Fruit fly (Drosophila melanogaster) whole organism, embryonic: ENCODE data around the gene CG7231.
A peak's percentile ranks its signal among the peaks of the same experiment; 100 is the strongest.

Source experiments
- ATbp ChIP-seq: fragments of 200-800 bp; sonication (Bioruptor generic); optimal IDR thresholded peaks from 2 replicates; lab custom pipeline; 2017; ENCODE audit warnings: missing biosample characterization, mild to moderate bottlenecking, missing genetic modification characterization, missing genetic modification reagents
- Atf3 ChIP-seq: fragments of 200-800 bp; sonication (Bioruptor generic); optimal IDR thresholded peaks from 3 replicates; lab custom pipeline; 2016; ENCODE audit warnings: missing biosample characterization, missing genetic modification characterization
- B-H2 ChIP-seq: fragments of 200-800 bp; sonication (Bioruptor generic); optimal IDR thresholded peaks from 2 replicates; lab custom pipeline; 2018; ENCODE audit warnings: missing biosample characterization, mild to moderate bottlenecking, missing genetic modification characterization
- Blimp-1 ChIP-seq: fragments of 200-800 bp; sonication (Bioruptor generic); optimal IDR thresholded peaks from 3 replicates; lab custom pipeline; 2018; ENCODE audit warnings: missing biosample characterization, missing genetic modification characterization, mild to moderate bottlenecking, moderate library complexity, missing genetic modification reagents
- CG11085 ChIP-seq: fragments of 200-800 bp; sonication (Bioruptor generic); IDR thresholded peaks from 2 replicates; pipeline ENCODE4 v1.3.6; 2022; ENCODE audit warnings: missing biosample characterization, missing genetic modification characterization
- CG1233 ChIP-seq: fragments of 200-800 bp; sonication (Bioruptor generic); optimal IDR thresholded peaks from 4 replicates; lab custom pipeline; 2018; ENCODE audit warnings: missing biosample characterization, mild to moderate bottlenecking, missing genetic modification characterization
- CG13123 ChIP-seq: fragments of 200-800 bp; sonication (Bioruptor generic); optimal IDR thresholded peaks from 2 replicates; lab custom pipeline; 2016; ENCODE audit warnings: missing biosample characterization, missing genetic modification characterization
- CG13424 ChIP-seq: fragments of 200-800 bp; sonication (Bioruptor generic); optimal IDR thresholded peaks from 2 replicates; lab custom pipeline; 2019; ENCODE audit warnings: missing biosample characterization, mild to moderate bottlenecking, missing genetic modification characterization, moderate library complexity
- CG13775 ChIP-seq: fragments of 200-800 bp; sonication (Bioruptor generic); optimal IDR thresholded peaks from 3 replicates; lab custom pipeline; 2017; ENCODE audit warnings: missing biosample characterization, mild to moderate bottlenecking, missing genetic modification characterization
- CG15011 ChIP-seq: fragments of 200-800 bp; sonication (Bioruptor generic); optimal IDR thresholded peaks from 3 replicates; lab custom pipeline; 2018; ENCODE audit warnings: missing biosample characterization, mild to moderate bottlenecking, missing genetic modification characterization
- CG15514 ChIP-seq: fragments of 200-800 bp; sonication (Bioruptor generic); optimal IDR thresholded peaks from 3 replicates; lab custom pipeline; 2017; ENCODE audit warnings: missing biosample characterization, missing genetic modification characterization, mild to moderate bottlenecking, moderate library complexity, missing genetic modification reagents
- CG16815 ChIP-seq: fragments of 200-800 bp; sonication (Bioruptor generic); optimal IDR thresholded peaks from 3 replicates; lab custom pipeline; 2017; ENCODE audit warnings: missing biosample characterization, mild to moderate bottlenecking, missing genetic modification characterization
- CG17612 ChIP-seq: fragments of 200-800 bp; sonication (Bioruptor generic); IDR thresholded peaks from 2 replicates; pipeline ENCODE4 v1.3.6; 2022; ENCODE audit warnings: missing biosample characterization, missing genetic modification characterization
- CG2129 ChIP-seq: fragments of 200-800 bp; sonication (Bioruptor generic); IDR thresholded peaks from 2 replicates; pipeline ENCODE4 v1.3.6; 2022; ENCODE audit warnings: missing biosample characterization, missing genetic modification characterization; ENCODE audit not compliant: partially characterized antibody
- CG3995 ChIP-seq: fragments of 200-800 bp; sonication (Bioruptor generic); optimal IDR thresholded peaks from 3 replicates; lab custom pipeline; 2016; ENCODE audit warnings: missing biosample characterization, missing genetic modification characterization
- CG5180 ChIP-seq: fragments of 200-800 bp; sonication (Bioruptor generic); optimal IDR thresholded peaks from 3 replicates; lab custom pipeline; 2017; ENCODE audit warnings: missing biosample characterization, missing genetic modification characterization, mild to moderate bottlenecking, moderate library complexity, missing genetic modification reagents
- CG5953 ChIP-seq: fragments of 200-800 bp; sonication (Bioruptor generic); IDR thresholded peaks from 2 replicates; pipeline ENCODE4 v1.3.6; 2022; ENCODE audit warnings: missing biosample characterization, missing genetic modification characterization
- CG6254 ChIP-seq: fragments of 200-800 bp; sonication (Bioruptor generic); optimal IDR thresholded peaks from 3 replicates; lab custom pipeline; 2017; ENCODE audit warnings: mild to moderate bottlenecking, missing biosample characterization, missing genetic modification reagents, missing genetic modification characterization
- CG6854 ChIP-seq: fragments of 200-800 bp; sonication (Bioruptor generic); optimal IDR thresholded peaks from 3 replicates; lab custom pipeline; 2017; ENCODE audit warnings: missing biosample characterization, mild to moderate bottlenecking, missing genetic modification characterization
- CG7357 ChIP-seq: fragments of 200-800 bp; sonication (Bioruptor generic); IDR thresholded peaks from 3 replicates; pipeline ENCODE4 v1.3.6; 2022; ENCODE audit warnings: missing biosample characterization, missing genetic modification characterization
- CG7928 ChIP-seq: fragments of 200-800 bp; sonication (Bioruptor generic); optimal IDR thresholded peaks from 2 replicates; lab custom pipeline; 2017; ENCODE audit warnings: missing biosample characterization, mild to moderate bottlenecking, missing genetic modification characterization
- CG7987 ChIP-seq: fragments of 200-800 bp; sonication (Bioruptor generic); optimal IDR thresholded peaks from 2 replicates; lab custom pipeline; 2018; ENCODE audit warnings: missing biosample characterization, mild to moderate bottlenecking, missing genetic modification characterization, moderate library complexity
- CG9932 ChIP-seq: fragments of 200-800 bp; sonication (Bioruptor generic); IDR thresholded peaks from 2 replicates; pipeline ENCODE4 v1.3.6; 2022; ENCODE audit warnings: missing biosample characterization, missing genetic modification characterization
- Hey ChIP-seq: fragments of 200-800 bp; sonication (Bioruptor generic); optimal IDR thresholded peaks from 3 replicates; lab custom pipeline; 2018; ENCODE audit warnings: missing biosample characterization, mild to moderate bottlenecking, missing genetic modification characterization
- Jarid2 ChIP-seq: fragments of 200-800 bp; sonication (Bioruptor generic); optimal IDR thresholded peaks from 3 replicates; lab custom pipeline; 2017; ENCODE audit warnings: mild to moderate bottlenecking, missing biosample characterization, missing genetic modification reagents, missing genetic modification characterization
- Neu2 ChIP-seq: fragments of 200-800 bp; sonication (Bioruptor generic); optimal IDR thresholded peaks from 3 replicates; lab custom pipeline; 2016; ENCODE audit warnings: missing biosample characterization, missing genetic modification characterization, borderline replicate concordance
- Nf-YA ChIP-seq: fragments of 200-800 bp; sonication (Bioruptor generic); IDR thresholded peaks from 2 replicates; pipeline ENCODE4 v1.3.6; 2022; ENCODE audit warnings: missing biosample characterization, missing genetic modification characterization
- Pdp1 ChIP-seq, 2 experiments: fragments of 200-800 bp; sonication (Bioruptor generic); optimal IDR thresholded peaks; 3 replicates each; lab custom pipeline; 2016; ENCODE audit warnings: missing biosample characterization in 2 of 2, missing genetic modification characterization in 2 of 2, mild to moderate bottlenecking in 1 of 2, moderate library complexity in 1 of 2
- Scr ChIP-seq: fragments of 200-800 bp; sonication (Bioruptor generic); IDR thresholded peaks from 2 replicates; pipeline ENCODE4 v1.3.6; 2022; ENCODE audit warnings: missing biosample characterization, missing genetic modification characterization; ENCODE audit not compliant: partially characterized antibody
- Six4 ChIP-seq: fragments of 200-800 bp; sonication (Bioruptor generic); optimal IDR thresholded peaks from 2 replicates; lab custom pipeline; 2016; ENCODE audit warnings: missing biosample characterization, missing genetic modification characterization
- Spps ChIP-seq: fragments of 200-800 bp; sonication (Bioruptor generic); optimal IDR thresholded peaks from 2 replicates; lab custom pipeline; 2018; ENCODE audit warnings: missing biosample characterization, mild to moderate bottlenecking, missing genetic modification characterization
- Sry-β ChIP-seq: fragments of 200-800 bp; sonication (Bioruptor generic); optimal IDR thresholded peaks from 2 replicates; lab custom pipeline; 2018; ENCODE audit warnings: missing biosample characterization, mild to moderate bottlenecking, missing genetic modification characterization, moderate library complexity
- Taf1 ChIP-seq: fragments of 200-800 bp; sonication (Bioruptor generic); IDR thresholded peaks from 2 replicates; pipeline ENCODE4 v1.3.6; 2022; ENCODE audit warnings: missing biosample characterization, missing genetic modification characterization
- ara ChIP-seq: fragments of 200-800 bp; sonication (Bioruptor generic); IDR thresholded peaks from 2 replicates; pipeline ENCODE4 v1.3.6; 2022; ENCODE audit warnings: missing biosample characterization, missing genetic modification characterization
- ato ChIP-seq: fragments of 200-800 bp; sonication (Bioruptor generic); IDR thresholded peaks from 2 replicates; pipeline ENCODE4 v1.3.6; 2022; ENCODE audit warnings: missing biosample characterization, missing genetic modification characterization; ENCODE audit not compliant: partially characterized antibody
- dati ChIP-seq: fragments of 200-800 bp; sonication (Bioruptor generic); IDR thresholded peaks from 2 replicates; pipeline ENCODE4 v1.3.6; 2022; ENCODE audit warnings: missing biosample characterization, missing genetic modification characterization
- dmrt99B ChIP-seq: fragments of 200-800 bp; sonication (Bioruptor generic); optimal IDR thresholded peaks from 2 replicates; lab custom pipeline; 2018; ENCODE audit warnings: missing biosample characterization, mild to moderate bottlenecking, missing genetic modification characterization, moderate library complexity
- fd3F ChIP-seq: fragments of 200-800 bp; sonication (Bioruptor generic); optimal IDR thresholded peaks from 2 replicates; lab custom pipeline; 2018; ENCODE audit warnings: missing biosample characterization, mild to moderate bottlenecking, missing genetic modification characterization, moderate library complexity
- gcm ChIP-seq: fragments of 200-800 bp; sonication (Bioruptor generic); optimal IDR thresholded peaks from 2 replicates; lab custom pipeline; 2019; ENCODE audit warnings: missing biosample characterization, mild to moderate bottlenecking, missing genetic modification characterization, moderate library complexity
- gro ChIP-seq: fragments of 200-800 bp; sonication (Bioruptor generic); optimal IDR thresholded peaks from 2 replicates; lab custom pipeline; 2016; ENCODE audit warnings: missing biosample characterization, missing genetic modification characterization
- lbe ChIP-seq: fragments of 200-800 bp; sonication (Bioruptor generic); optimal IDR thresholded peaks from 2 replicates; lab custom pipeline; 2016; ENCODE audit warnings: missing biosample characterization, mild to moderate bottlenecking, missing genetic modification characterization
- luna ChIP-seq: fragments of 200-800 bp; sonication (Bioruptor generic); optimal IDR thresholded peaks from 2 replicates; lab custom pipeline; 2016; ENCODE audit warnings: missing biosample characterization, missing genetic modification characterization
- nom ChIP-seq: fragments of 200-800 bp; sonication (Bioruptor generic); optimal IDR thresholded peaks from 2 replicates; lab custom pipeline; 2017; ENCODE audit warnings: missing biosample characterization, missing genetic modification characterization, mild to moderate bottlenecking, moderate library complexity, missing genetic modification reagents
- otp ChIP-seq: fragments of 200-800 bp; sonication (Bioruptor generic); IDR thresholded peaks from 3 replicates; pipeline ENCODE4, ENCODE4 v1.3.6; 2022; ENCODE audit warnings: missing biosample characterization, missing genetic modification characterization
- phol ChIP-seq: fragments of 200-800 bp; sonication (Bioruptor generic); optimal IDR thresholded peaks from 3 replicates; lab custom pipeline; 2018; ENCODE audit warnings: missing biosample characterization, mild to moderate bottlenecking, missing genetic modification characterization, moderate library complexity
- pros ChIP-seq: fragments of 200-800 bp; sonication (Bioruptor generic); optimal IDR thresholded peaks from 3 replicates; lab custom pipeline; 2019; ENCODE audit warnings: missing biosample characterization, mild to moderate bottlenecking, missing genetic modification characterization, moderate library complexity
- sr ChIP-seq: fragments of 200-800 bp; sonication (Bioruptor generic); IDR thresholded peaks from 3 replicates; pipeline ENCODE4 v1.3.6; 2022; ENCODE audit warnings: missing biosample characterization, missing genetic modification characterization
- toy ChIP-seq: fragments of 200-800 bp; sonication (Bioruptor generic); IDR thresholded peaks from 2 replicates; pipeline ENCODE4 v1.3.6; 2022; ENCODE audit warnings: missing biosample characterization, missing genetic modification characterization

Gene CG7231

dm6 chr2L:8009283-8010211, 25.8 kb downstream of the CG7231 start, which contains the start of gene CG12560 (continued):
- TF ChIP-seq CG7357 (no peak), pros (GFP tag; lab: Kevin White, UChicago) (no peak), CG6254 (GFP tag; lab: Kevin White, UChicago) (no peak), CG17612 (no peak), CG7987 (no peak), dati (GFP tag; lab: Robert Waterston, UW) (no peak), CG13424 (tag; lab: Kevin White, UChicago) (no peak), toy (GFP tag; lab: Robert Waterston, UW) (no peak), CG7928 (GFP tag; lab: Kevin White, UChicago) (no peak), sr (GFP tag; lab: Robert Waterston, UW) (no peak), Pdp1 (GFP tag; optimal IDR thresholded peaks at IDR 0.05; lab: Kevin White, UChicago) (peak in 1 of 2 experiments; percentile 8), CG16815 (no peak), CG1233 (GFP tag; lab: Kevin White, UChicago) (no peak), Six4 (no peak), otp (GFP tag; lab: Robert Waterston, UW) (no peak), Taf1 (no peak), ato (GFP tag; lab: Robert Waterston, UW) (no peak), Spps (tag; lab: Kevin White, UChicago) (no peak), CG15514 (no peak), B-H2 (GFP tag; lab: Kevin White, UChicago) (peak; percentile 6), Hey (no peak), gro (GFP tag; lab: Kevin White, UChicago) (no peak), CG13775 (no peak), CG6854 (GFP tag; lab: Kevin White, UChicago) (no peak), CG2129 (GFP tag; lab: Robert Waterston, UW) (no peak), CG5953 (no peak), Blimp-1 (GFP tag; lab: Kevin White, UChicago) (no peak), Sry-β (GFP tag; lab: Kevin White, UChicago) (no peak), fd3F (GFP tag; lab: Kevin White, UChicago) (no peak), CG9932 (GFP tag; lab: Robert Waterston, UW) (no peak), CG5180 (GFP tag; lab: Kevin White, UChicago) (no peak), Nf-YA (GFP tag; lab: Robert Waterston, UW) (no peak), Scr (GFP tag; lab: Robert Waterston, UW) (0 out of 2 replicates have a peak, but pooled peaks have one; percentile 21), Atf3 (GFP tag; lab: Kevin White, UChicago) (no peak), dmrt99B (peak; percentile 33), ATbp (peak; percentile 4), phol (tag; lab: Kevin White, UChicago) (no peak), gcm (GFP tag; lab: Kevin White, UChicago) (no peak), nom (peak; percentile 58), CG3995 (no peak), CG11085 (GFP tag; lab: Robert Waterston, UW) (no peak), Jarid2 (GFP tag; lab: Kevin White, UChicago) (peak; percentile 81), CG15011 (GFP tag; lab: Kevin White, UChicago) (no peak), CG13123 (GFP tag; lab: Kevin White, UChicago) (peak; percentile 2), Neu2 (no peak), ara (GFP tag; lab: Robert Waterston, UW) (no peak), luna (no peak), lbe (no peak)
